Worm (Caenorhabditis elegans): ENCODE measurements around the gene T01C3.3.

Gene T01C3.3

ce11 chrV:15020732-15021131, 28.3 kb upstream of the T01C3.3 start, which contains the start of gene F14H8.5:
TSS of gene F14H8.5 (plus strand) at chrV:15021032.
- TF ChIP-seq nhr-90 (tag; optimal IDR thresholded peaks at IDR 0.05; ENCODE audit: poor library complexity) (no peak), mdl-1 (tag; optimal IDR thresholded peaks at IDR 0.05) (no peak), mef-2 (tag; optimal IDR thresholded peaks at IDR 0.05) (no peak), skn-1 (tag; optimal IDR thresholded peaks at IDR 0.05) (no peak), jun-1 (tag; optimal IDR thresholded peaks at IDR 0.05) (no peak)

ce11 chrV:15020229-15020628, 27.8 kb upstream of the T01C3.3 start, which contains the start of gene F14H8.2:
TSS of gene F14H8.2 (minus strand) at chrV:15020329.
- TF ChIP-seq egl-13 (tag; optimal IDR thresholded peaks at IDR 0.05) (no peak), Y116A8C.19 (tag; optimal IDR thresholded peaks at IDR 0.05; ENCODE audit: borderline replicate concordance) (no peak), snpc-4 (tag; optimal IDR thresholded peaks at IDR 0.05) (no peak), efl-1 (optimal IDR thresholded peaks at IDR 0.05) (no peak), efl-1 (GFP tag; optimal IDR thresholded peaks at IDR 0.05 in 1 of 2) (peak in 1 of 2 experiments; percentile 59), ceh-8 (GFP tag; optimal IDR thresholded peaks at IDR 0.05) (peak; percentile 1)

- TF ChIP-seq blmp-1 (tag; optimal IDR thresholded peaks at IDR 0.05) (no peak), grh-1 (GFP tag; IDR thresholded peaks at IDR 0.05) (0 out of 2 replicates have a peak, but pooled peaks have one; percentile 26), nhr-85 (tag) (peak; percentile 86), elt-3 (tag; optimal IDR thresholded peaks at IDR 0.05) (peak in 1 of 6 experiments; percentile 16), lin-14 (GFP tag; optimal IDR thresholded peaks at IDR 0.05) (peak; percentile 60), nhr-71 (tag; optimal IDR thresholded peaks at IDR 0.05) (peak; percentile 2)
Observed at ce11 chrV:15016795-15017429, 24.4 kb upstream of the T01C3.3 start.

ce11 chrV:15015799-15016198, 23.3 kb upstream of the T01C3.3 start:
- TF ChIP-seq lsy-2 (tag; optimal IDR thresholded peaks at IDR 0.05) = peak in 1 of 2 experiments; percentile 11
- peak; percentile 54 for TF ChIP-seq nhr-85 (tag)
- peak; percentile 4 for TF ChIP-seq mep-1 (tag; optimal IDR thresholded peaks at IDR 0.05)
- peak; percentile 44 for TF ChIP-seq lin-14 (GFP tag; optimal IDR thresholded peaks at IDR 0.05)
- TF ChIP-seq nhr-90 (tag; optimal IDR thresholded peaks at IDR 0.05; ENCODE audit: poor library complexity) = peak; percentile 4
- TF ChIP-seq skn-1 (tag; optimal IDR thresholded peaks at IDR 0.05) = peak; percentile 7
- TF ChIP-seq swsn-7 (tag; optimal IDR thresholded peaks at IDR 0.05) = no peak
- TF ChIP-seq sptf-1 (tag; optimal IDR thresholded peaks at IDR 0.05) = no peak
- peak; percentile 33 for TF ChIP-seq snu-23 (GFP tag; optimal IDR thresholded peaks at IDR 0.05)
- TF ChIP-seq sox-4 (tag; optimal IDR thresholded peaks at IDR 0.05) = no peak
- TF ChIP-seq lin-39 (tag; optimal IDR thresholded peaks at IDR 0.05) = no peak
- TF ChIP-seq Y116A8C.19 (tag; optimal IDR thresholded peaks at IDR 0.05; ENCODE audit: borderline replicate concordance) = no peak
- no peak for TF ChIP-seq hlh-4 (tag; optimal IDR thresholded peaks at IDR 0.05)
- peak in 1 of 2 experiments; percentile 1 for TF ChIP-seq lin-35 (GFP tag; optimal IDR thresholded peaks at IDR 0.05)
- peak; percentile 48 for TF ChIP-seq nhr-71 (tag; optimal IDR thresholded peaks at IDR 0.05)
- TF ChIP-seq blmp-1 (tag; optimal IDR thresholded peaks at IDR 0.05) = peak; percentile 39
- TF ChIP-seq C04F5.9 (tag; optimal IDR thresholded peaks at IDR 0.05) = no peak
- TF ChIP-seq nhr-76 (tag; optimal IDR thresholded peaks at IDR 0.05) = no peak
- no peak for TF ChIP-seq vab-15 (tag; optimal IDR thresholded peaks at IDR 0.05)
- peak in 1 of 6 experiments; percentile 36 for TF ChIP-seq elt-3 (tag; optimal IDR thresholded peaks at IDR 0.05)
- no peak for TF ChIP-seq lin-15B (tag; optimal IDR thresholded peaks at IDR 0.05)
- peak; percentile 11 for TF ChIP-seq rnt-1 (tag; optimal IDR thresholded peaks at IDR 0.05)
- no peak for TF ChIP-seq fos-1 (tag; optimal IDR thresholded peaks at IDR 0.05)
- TF ChIP-seq pax-3 (tag; optimal IDR thresholded peaks at IDR 0.05) = no peak

- TF ChIP-seq lin-14 (GFP tag; optimal IDR thresholded peaks at IDR 0.05) = no peak
Observed at ce11 chrV:15014164-15014563, 21.7 kb upstream of the T01C3.3 start, which contains the start of gene obr-2. TSS of gene obr-2 (minus strand) at chrV:15014264.

Measured in whole organism, L1 larva.